Worm (Caenorhabditis elegans) whole organism, L4 larva: ENCODE results near the gene Y52E8A.2.

Source experiments
- D1046.2 ChIP-seq: fragments of 200-800 bp; sonication (Bioruptor generic); IDR thresholded peaks from 2 replicates; pipeline ENCODE4 v1.3.6; 2022; ENCODE audit warnings: missing genetic modification characterization, missing compliant biosample characterization
- F10B5.3 ChIP-seq: sonication (generic microtip); optimal IDR thresholded peaks from 2 replicates; lab custom pipeline; 2016; ENCODE audit warnings: mild to moderate bottlenecking, missing genetic modification characterization, missing compliant biosample characterization
- F26F4.8 ChIP-seq: fragments of 200-800 bp; sonication (Bioruptor generic); conservative IDR thresholded peaks from 2 replicates; pipeline ENCODE4 v1.3.6; 2022; ENCODE audit warnings: missing genetic modification characterization, missing compliant biosample characterization
- F44E2.7 ChIP-seq: fragments of 200-800 bp; sonication (Bioruptor generic); IDR thresholded peaks from 2 replicates; pipeline ENCODE4 v2.1.2; 2022; ENCODE audit warnings: missing genetic modification characterization, missing compliant biosample characterization
- F49E8.2 ChIP-seq: sonication (generic microtip); optimal IDR thresholded peaks from 2 replicates; lab custom pipeline; 2016; ENCODE audit warnings: missing compliant biosample characterization, mild to moderate bottlenecking, missing genetic modification characterization, borderline replicate concordance
- Y48G9A.11 ChIP-seq: fragments of 200-800 bp; sonication (Bioruptor generic); IDR thresholded peaks from 2 replicates; pipeline ENCODE4 v1.3.6; 2022; ENCODE audit warnings: missing genetic modification reagents, missing genetic modification characterization, missing compliant biosample characterization
- ZK546.5 ChIP-seq, 2 experiments: sonication (generic microtip); optimal IDR thresholded peaks; 2 replicates each; lab custom pipeline; 2017; ENCODE audit warnings: missing biosample characterization in 2 of 2, missing genetic modification characterization in 2 of 2
- aha-1 ChIP-seq: fragments of 150-350 bp; peaks from one replicate; lab custom pipeline; 2014; ENCODE audit warnings: missing biosample characterization, missing genetic modification characterization
- attf-4 ChIP-seq: sonication (generic microtip); optimal IDR thresholded peaks from 3 replicates; lab custom pipeline; 2017; ENCODE audit warnings: missing biosample characterization, missing genetic modification characterization
- ceh-44 ChIP-seq: fragments of 200-800 bp; sonication (Bioruptor generic); IDR thresholded peaks from 2 replicates; pipeline ENCODE4 v1.3.6; 2022; ENCODE audit warnings: missing genetic modification reagents, missing genetic modification characterization, missing compliant biosample characterization
- ceh-62 ChIP-seq: sonication (generic microtip); optimal IDR thresholded peaks from 2 replicates; lab custom pipeline; 2017; ENCODE audit warnings: missing biosample characterization, missing genetic modification characterization
- ces-1 ChIP-seq: fragments of 150-350 bp; sonication (generic microtip); optimal IDR thresholded peaks from 4 replicates; lab custom pipeline; 2014; ENCODE audit warnings: missing biosample characterization, missing genetic modification reagents, missing genetic modification characterization
- cey-2 ChIP-seq: sonication (generic microtip); optimal IDR thresholded peaks from 3 replicates; lab custom pipeline; 2017; ENCODE audit warnings: missing genetic modification characterization, mild to moderate bottlenecking, missing compliant biosample characterization, antibody characterized with exemption, borderline replicate concordance; ENCODE audit not compliant: insufficient read depth
- ctbp-1 ChIP-seq: fragments of 200-800 bp; sonication (Bioruptor generic); IDR thresholded peaks from 2 replicates; pipeline ENCODE4 v1.3.6; 2022; ENCODE audit warnings: missing genetic modification reagents, missing genetic modification characterization, missing compliant biosample characterization
- daf-19 ChIP-seq: fragments of 200-800 bp; sonication (Bioruptor generic); conservative IDR thresholded peaks from 2 replicates; pipeline ENCODE4 v1.3.6; 2022; ENCODE audit warnings: missing genetic modification characterization, missing compliant biosample characterization
- dve-1 ChIP-seq: sonication (generic microtip); optimal IDR thresholded peaks from 2 replicates; lab custom pipeline; 2017; ENCODE audit warnings: antibody characterized with exemption, mild to moderate bottlenecking, missing genetic modification characterization, missing compliant biosample characterization; ENCODE audit not compliant: insufficient read depth
- egl-27 ChIP-seq: sonication (generic microtip); optimal IDR thresholded peaks from 3 replicates; lab custom pipeline; 2017; ENCODE audit warnings: missing biosample characterization, missing genetic modification reagents, missing genetic modification characterization
- egl-43 ChIP-seq: fragments of 200-800 bp; sonication (Bioruptor generic); IDR thresholded peaks from 2 replicates; pipeline ENCODE4 v1.3.6; 2022; ENCODE audit warnings: missing genetic modification reagents, missing genetic modification characterization, missing compliant biosample characterization
- hlh-11 ChIP-seq: fragments of 200-800 bp; sonication (Bioruptor generic); optimal IDR thresholded peaks from 2 replicates; lab custom pipeline; 2018; ENCODE audit warnings: mild to moderate bottlenecking, missing genetic modification characterization, missing compliant biosample characterization
- hmg-1.1 ChIP-seq: fragments of 200-800 bp; sonication (Bioruptor generic); IDR thresholded peaks from 2 replicates; pipeline ENCODE4 v1.3.6; 2022; ENCODE audit warnings: missing genetic modification reagents, missing genetic modification characterization, missing compliant biosample characterization
- lin-15B ChIP-seq: fragments of 150-350 bp; sonication (generic microtip); optimal IDR thresholded peaks from 3 replicates; lab custom pipeline; 2014; ENCODE audit warnings: missing biosample characterization, missing genetic modification characterization
- lin-38 ChIP-seq: fragments of 200-800 bp; sonication (Bioruptor generic); IDR thresholded peaks from 2 replicates; pipeline ENCODE4 v1.3.6; 2022; ENCODE audit warnings: missing genetic modification reagents, missing genetic modification characterization, missing compliant biosample characterization
- lin-39 ChIP-seq: fragments of 150-350 bp; optimal IDR thresholded peaks from 2 replicates; lab custom pipeline; 2014; ENCODE audit warnings: missing biosample characterization, missing genetic modification reagents, missing genetic modification characterization
- lir-3 ChIP-seq: sonication (generic microtip); optimal IDR thresholded peaks from 2 replicates; lab custom pipeline; 2016; ENCODE audit warnings: mild to moderate bottlenecking, missing genetic modification characterization, missing compliant biosample characterization
- madf-9 ChIP-seq: fragments of 200-800 bp; sonication (Bioruptor generic); conservative IDR thresholded peaks from 2 replicates; pipeline ENCODE4 v1.3.6; 2022; ENCODE audit warnings: missing genetic modification reagents, missing genetic modification characterization, missing compliant biosample characterization
- mdl-1 ChIP-seq, 2 experiments: fragments of 150-350 bp in 1 of 2; sonication (generic microtip) in 1 of 2; optimal IDR thresholded peaks; 2 replicates each; lab custom pipeline; 2014 to 2017; ENCODE audit warnings: missing biosample characterization in 2 of 2, missing genetic modification characterization in 2 of 2
- mes-2 ChIP-seq: sonication (generic microtip); optimal IDR thresholded peaks from 2 replicates; lab custom pipeline; 2016; ENCODE audit warnings: missing genotype, mild to moderate bottlenecking, missing genetic modification characterization, missing compliant biosample characterization; ENCODE audit not compliant: poor library complexity, severe bottlenecking
- nhr-10 ChIP-seq: fragments of 150-350 bp; optimal IDR thresholded peaks from 2 replicates; lab custom pipeline; 2014; ENCODE audit warnings: missing biosample characterization, missing genetic modification characterization
- nhr-28 ChIP-seq: fragments of 150-350 bp; optimal IDR thresholded peaks from 2 replicates; lab custom pipeline; 2014; ENCODE audit warnings: missing biosample characterization, missing genetic modification characterization
- nhr-42 ChIP-seq: fragments of 200-800 bp; sonication (Bioruptor generic); IDR thresholded peaks from 2 replicates; pipeline ENCODE4 v1.3.6; 2022; ENCODE audit warnings: missing genetic modification characterization, missing compliant biosample characterization
- nhr-6 ChIP-seq: fragments of 150-350 bp; optimal IDR thresholded peaks from 2 replicates; lab custom pipeline; 2014; ENCODE audit warnings: missing biosample characterization, missing genetic modification characterization
- nhr-76 ChIP-seq: fragments of 150-350 bp; optimal IDR thresholded peaks from 2 replicates; lab custom pipeline; 2014; ENCODE audit warnings: missing biosample characterization, missing genetic modification characterization
- pqm-1 ChIP-seq: sonication (generic microtip); optimal IDR thresholded peaks from 2 replicates; lab custom pipeline; 2017; ENCODE audit warnings: missing biosample characterization, missing genetic modification characterization
- skn-1 ChIP-seq: fragments of 150-350 bp; optimal IDR thresholded peaks from 2 replicates; lab custom pipeline; 2014; ENCODE audit warnings: missing biosample characterization, missing genetic modification characterization
- snpc-4 ChIP-seq: fragments of 150-350 bp; optimal IDR thresholded peaks from 2 replicates; lab custom pipeline; 2014; ENCODE audit warnings: missing biosample characterization, missing genetic modification characterization
- spr-3 ChIP-seq: fragments of 200-800 bp; sonication (Bioruptor generic); optimal IDR thresholded peaks from 2 replicates; lab custom pipeline; 2018; ENCODE audit warnings: mild to moderate bottlenecking, missing genetic modification characterization, missing compliant biosample characterization
- unc-62 ChIP-seq, 3 experiments: fragments of 150-350 bp in 1 of 3; sonication (generic microtip); optimal IDR thresholded peaks in 2 of 3; peaks in 1 of 3; 1 replicate in 1 of 3; 2 replicates in 2 of 3; lab custom pipeline; 2014 to 2017; ENCODE audit warnings: missing biosample characterization in 3 of 3, missing genetic modification characterization in 3 of 3, missing genetic modification reagents in 3 of 3, missing genotype in 1 of 3
- zfp-3 ChIP-seq: fragments of 200-800 bp; sonication (Bioruptor generic); conservative IDR thresholded peaks from 2 replicates; pipeline ENCODE4 v1.3.6; 2022; ENCODE audit warnings: missing genetic modification reagents, missing genetic modification characterization, missing compliant biosample characterization
- zip-2 ChIP-seq: fragments of 150-350 bp; optimal IDR thresholded peaks from 2 replicates; lab custom pipeline; 2014; ENCODE audit warnings: missing biosample characterization, missing genetic modification characterization
- ztf-7 ChIP-seq: fragments of 150-350 bp; optimal IDR thresholded peaks from 2 replicates; lab custom pipeline; 2014; ENCODE audit warnings: missing biosample characterization, missing genetic modification characterization

The Y52E8A.2 gene

DNA sequence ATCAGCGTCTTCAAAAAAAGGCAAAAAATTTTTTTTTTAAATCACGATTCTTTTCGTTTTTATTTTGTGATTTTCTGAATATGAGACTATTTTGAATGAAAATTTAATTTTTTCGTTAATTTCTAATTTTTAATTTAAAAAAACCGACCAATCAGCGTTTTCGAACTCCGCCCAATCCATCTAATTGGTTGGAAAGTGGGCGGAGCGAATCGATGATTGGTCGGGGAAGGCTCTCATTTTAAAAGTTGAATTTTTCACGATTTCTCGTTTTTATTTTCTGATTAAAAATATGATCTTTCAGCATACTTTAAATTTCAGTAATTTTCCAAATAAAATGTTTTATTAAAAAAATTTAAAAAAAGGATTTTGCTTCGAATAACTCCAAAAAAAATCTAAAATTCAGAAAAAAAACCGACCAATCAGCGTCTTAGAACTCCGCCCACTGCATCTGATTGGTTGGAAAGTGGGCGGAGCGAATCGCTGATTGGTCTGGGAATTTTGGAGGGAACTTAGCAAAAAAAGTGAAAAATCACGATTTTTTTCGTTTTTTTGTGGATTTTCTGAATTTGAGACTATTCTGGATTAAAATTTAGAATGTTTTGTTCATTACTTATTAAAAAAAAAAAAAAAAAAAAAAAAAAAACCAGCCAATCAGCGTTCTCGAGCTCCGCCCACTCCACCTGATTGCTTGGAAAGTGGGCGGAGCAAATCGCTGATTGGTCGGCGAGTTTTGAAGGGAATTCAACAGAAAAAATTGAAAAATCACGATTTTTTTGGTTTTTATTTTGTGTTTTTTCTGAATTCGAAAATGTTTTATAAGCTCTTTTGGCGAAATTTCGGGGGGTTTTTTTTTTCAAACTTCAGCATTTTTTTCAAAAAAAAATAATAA lies 36.1 kb upstream of the Y52E8A.2 start:
- TF ChIP-seq F10B5.3: no peak
- no peak for TF ChIP-seq egl-27 (tag; lab: Kevin White, UChicago)
- no peak for TF ChIP-seq madf-9
- no peak for TF ChIP-seq zfp-3 (GFP tag; lab: Robert Waterston, UW)

DNA sequence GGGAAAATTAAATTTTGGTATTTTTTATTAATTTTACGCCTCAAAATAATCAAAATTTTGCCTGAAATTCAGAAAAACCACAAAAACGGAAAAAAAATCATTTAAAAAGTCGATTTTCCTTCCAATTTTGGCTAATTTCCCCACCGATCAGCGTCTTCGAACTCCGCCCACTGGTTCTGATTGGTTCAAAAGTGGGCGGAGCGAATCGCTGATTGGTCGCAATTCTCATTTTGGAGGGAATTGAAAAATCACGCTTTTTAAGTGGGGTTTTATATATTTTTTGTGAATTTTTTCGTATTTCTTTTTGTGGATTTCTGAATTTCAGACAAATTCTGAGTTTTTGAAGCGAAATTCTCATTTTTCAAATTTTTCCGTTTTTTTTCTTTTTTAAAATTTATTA lies 33.7 kb upstream of the Y52E8A.2 start:
- TF ChIP-seq ZK546.5 (tag; optimal IDR thresholded peaks at IDR 0.05; lab: Kevin White, UChicago): no peak

DNA sequence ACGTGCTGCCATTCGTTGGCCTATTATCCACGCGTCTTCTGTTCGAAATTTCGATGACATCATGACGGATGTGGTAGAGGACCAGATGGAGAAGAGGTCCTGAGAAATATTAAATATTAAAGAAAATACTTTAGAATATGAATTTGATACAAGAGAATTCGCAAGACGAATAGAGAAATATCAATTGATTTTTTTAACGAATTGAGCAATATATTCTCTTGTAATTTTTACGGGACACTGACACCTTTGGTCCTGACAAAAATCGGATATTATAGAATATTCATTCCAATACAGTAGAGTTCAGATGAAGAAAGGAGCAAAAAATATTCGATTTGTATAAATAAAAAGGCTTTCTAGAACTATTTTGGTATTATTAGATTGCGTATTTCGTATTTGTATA lies 32.5 kb upstream of the Y52E8A.2 start, which contains the start of gene C01F1.6:
C01F1.6 (minus strand) TSS at position 101 of the 400 bp plus-strand sequence.
- TF ChIP-seq unc-62 (GFP tag; optimal IDR thresholded peaks at IDR 0.05 in 1 of 2; lab: Kevin White, UChicago) (peak in 1 of 2 experiments; percentile 86), unc-62 (tag; optimal IDR thresholded peaks at IDR 0.05; lab: Kevin White, UChicago) (no peak), ceh-62 (no peak), aha-1 (peak; percentile 5), hlh-11 (no peak)

DNA sequence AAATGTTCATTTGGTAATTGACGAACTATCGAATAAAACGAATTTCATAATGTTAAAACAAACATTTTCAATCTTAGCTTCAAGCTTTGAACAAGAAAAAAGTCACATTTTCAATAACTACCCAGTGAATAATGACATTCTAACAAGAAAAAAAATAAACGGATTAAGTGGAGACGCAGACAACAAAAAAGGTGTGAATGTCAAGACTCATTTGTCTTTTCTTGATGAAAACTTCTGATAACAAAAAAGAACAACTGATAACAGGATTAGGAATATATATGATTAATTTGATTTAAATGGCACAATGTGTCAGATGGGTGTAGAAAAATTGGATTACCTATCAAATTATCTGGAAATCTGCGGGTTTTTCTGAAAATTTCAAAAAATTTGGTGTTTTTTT lies 32.1 kb upstream of the Y52E8A.2 start:
- TF ChIP-seq nhr-10 (tag; lab: Kevin White, UChicago) (no peak), mdl-1 (tag; optimal IDR thresholded peaks at IDR 0.05; lab: Kevin White, UChicago) (no peak), egl-43 (GFP tag; lab: Robert Waterston, UW) (no peak), Y48G9A.11 (GFP tag; lab: Robert Waterston, UW) (no peak), zip-2 (no peak), pqm-1 (tag; lab: Kevin White, UChicago) (peak; percentile 5), spr-3 (GFP tag; lab: Kevin White, UChicago) (no peak), daf-19 (GFP tag; lab: Robert Waterston, UW) (no peak), nhr-76 (no peak), attf-4 (tag; lab: Kevin White, UChicago) (no peak), ces-1 (no peak), nhr-28 (tag; lab: Kevin White, UChicago) (peak; percentile 4), dve-1 (peak; percentile 15), F49E8.2 (no peak), ctbp-1 (GFP tag; lab: Robert Waterston, UW) (no peak), hmg-1.1 (no peak), nhr-6 (tag; lab: Kevin White, UChicago) (peak; percentile 32), lin-38 (GFP tag; lab: Robert Waterston, UW) (no peak), skn-1 (tag; lab: Kevin White, UChicago) (no peak), lir-3 (no peak), lin-15B (tag; lab: Kevin White, UChicago) (no peak), cey-2 (no peak), ceh-44 (GFP tag; lab: Robert Waterston, UW) (no peak), mes-2 (tag; lab: Kevin White, UChicago) (no peak), snpc-4 (no peak), lin-39 (no peak), D1046.2 (GFP tag; lab: Robert Waterston, UW) (no peak), F26F4.8 (GFP tag; lab: Robert Waterston, UW) (no peak), F44E2.7 (no peak), ztf-7 (tag; lab: Kevin White, UChicago) (no peak), nhr-42 (GFP tag; lab: Robert Waterston, UW) (no peak), unc-62 (GFP tag; optimal IDR thresholded peaks at IDR 0.05 in 1 of 2; lab: Kevin White, UChicago) (peak in 1 of 2 experiments; percentile 27), unc-62 (tag; optimal IDR thresholded peaks at IDR 0.05; lab: Kevin White, UChicago) (no peak)
